Worm (Caenorhabditis elegans) whole organism, young adult: Measurements from ENCODE around the gene idi-1.

Experiments
- B0035.1 ChIP-seq: sonication (generic microtip); optimal IDR thresholded peaks from 2 replicates; lab custom pipeline; 2016; ENCODE audit warnings: missing genetic modification characterization, mild to moderate bottlenecking, missing compliant biosample characterization, missing genotype, missing genetic modification reagents
- B0261.1 ChIP-seq: sonication (generic microtip); optimal IDR thresholded peaks from 2 replicates; lab custom pipeline; 2016; ENCODE audit warnings: mild to moderate bottlenecking, missing genetic modification characterization, moderate library complexity, missing compliant biosample characterization
- B0336.3 ChIP-seq: fragments of 200-800 bp; sonication (Bioruptor generic); IDR thresholded peaks from 2 replicates; pipeline ENCODE4 v1.3.6; 2022; ENCODE audit warnings: missing genetic modification characterization, missing compliant biosample characterization
- C06A6.2 ChIP-seq: fragments of 200-800 bp; sonication (Bioruptor generic); conservative IDR thresholded peaks from 2 replicates; pipeline ENCODE4 v1.3.6; 2022; ENCODE audit warnings: missing genetic modification characterization, missing compliant biosample characterization
- D2030.7 ChIP-seq: fragments of 200-800 bp; sonication (Bioruptor generic); IDR thresholded peaks from 2 replicates; pipeline ENCODE4 v1.3.6; 2022; ENCODE audit warnings: missing genetic modification reagents, missing genetic modification characterization, missing compliant biosample characterization
- F23B12.7 ChIP-seq: sonication (generic microtip); optimal IDR thresholded peaks from 2 replicates; lab custom pipeline; 2017; ENCODE audit warnings: missing genetic modification characterization, mild to moderate bottlenecking, missing compliant biosample characterization, antibody characterized with exemption, moderate library complexity; ENCODE audit not compliant: insufficient read depth
- F33H1.4 ChIP-seq: fragments of 200-800 bp; sonication (Bioruptor generic); IDR thresholded peaks from 2 replicates; pipeline ENCODE4 v1.3.6; 2022; ENCODE audit warnings: missing genetic modification reagents, missing genetic modification characterization, missing compliant biosample characterization
- F49E8.2 ChIP-seq: sonication (generic microtip); optimal IDR thresholded peaks from 3 replicates; lab custom pipeline; 2017; ENCODE audit warnings: missing genetic modification characterization, mild to moderate bottlenecking, missing compliant biosample characterization, antibody characterized with exemption, moderate library complexity; ENCODE audit not compliant: insufficient read depth
- F55B11.4 ChIP-seq: sonication (generic microtip); optimal IDR thresholded peaks from 2 replicates; lab custom pipeline; 2016; ENCODE audit warnings: missing compliant biosample characterization, missing genetic modification characterization, borderline replicate concordance; ENCODE audit not compliant: insufficient read depth
- T26A5.8 ChIP-seq: sonication (generic microtip); optimal IDR thresholded peaks from 2 replicates; lab custom pipeline; 2016; ENCODE audit warnings: missing genetic modification characterization, missing compliant biosample characterization
- Y56A3A.18 ChIP-seq: fragments of 200-800 bp; sonication (Bioruptor generic); IDR thresholded peaks from 2 replicates; pipeline ENCODE4 v1.3.6; 2022; ENCODE audit warnings: missing genetic modification reagents, missing genetic modification characterization, missing compliant biosample characterization
- attf-6 ChIP-seq: fragments of 200-800 bp; sonication (Bioruptor generic); IDR thresholded peaks from 2 replicates; pipeline ENCODE4 v1.3.6; 2022; ENCODE audit warnings: missing genetic modification reagents, missing genetic modification characterization, missing compliant biosample characterization
- bed-2 ChIP-seq: fragments of 200-800 bp; sonication (Bioruptor generic); IDR thresholded peaks from 2 replicates; pipeline ENCODE4 v1.3.6; 2022; ENCODE audit warnings: missing genetic modification reagents, missing genetic modification characterization, missing compliant biosample characterization
- cebp-1 ChIP-seq, 2 experiments: fragments of 200-800 bp in 1 of 2; sonication (Bioruptor generic) in 1 of 2; sonication (generic microtip) in 1 of 2; IDR thresholded peaks in 1 of 2; optimal IDR thresholded peaks in 1 of 2; 2 replicates each; pipeline versions ENCODE4 v1.3.6 to Lab custom; 2017 to 2022; ENCODE audit warnings: missing compliant biosample characterization in 2 of 2, missing genetic modification characterization in 2 of 2, mild to moderate bottlenecking in 1 of 2, missing genetic modification reagents in 1 of 2, moderate library complexity in 1 of 2
- cebp-2 ChIP-seq: fragments of 200-800 bp; sonication (Bioruptor generic); IDR thresholded peaks from 2 replicates; pipeline ENCODE4 v1.3.6; 2022; ENCODE audit warnings: missing genetic modification characterization, missing compliant biosample characterization
- ceh-100 ChIP-seq: fragments of 200-800 bp; sonication (Bioruptor generic); IDR thresholded peaks from 2 replicates; pipeline ENCODE4 v1.3.6; 2022; ENCODE audit warnings: missing genetic modification reagents, missing genetic modification characterization, missing compliant biosample characterization
- ceh-40 ChIP-seq: fragments of 200-800 bp; sonication (Bioruptor generic); IDR thresholded peaks from 2 replicates; pipeline ENCODE4 v1.3.6; 2022; ENCODE audit warnings: missing genetic modification characterization, missing compliant biosample characterization
- ceh-58 ChIP-seq: fragments of 200-800 bp; sonication (Bioruptor generic); IDR thresholded peaks from 2 replicates; pipeline ENCODE4 v1.3.6; 2022; ENCODE audit warnings: missing genetic modification characterization, missing compliant biosample characterization
- dox-1 ChIP-seq: fragments of 200-800 bp; sonication (Bioruptor generic); IDR thresholded peaks from 2 replicates; pipeline ENCODE4 v1.3.6; 2022; ENCODE audit warnings: missing genetic modification reagents, missing genetic modification characterization, missing compliant biosample characterization
- ekl-4 ChIP-seq: fragments of 200-800 bp; sonication (Bioruptor generic); IDR thresholded peaks from 2 replicates; pipeline ENCODE4 v1.3.6; 2022; ENCODE audit warnings: missing genetic modification reagents, missing genetic modification characterization, missing compliant biosample characterization
- ets-4 ChIP-seq: fragments of 200-800 bp; sonication (Bioruptor generic); optimal IDR thresholded peaks from 2 replicates; lab custom pipeline; 2018; ENCODE audit warnings: mild to moderate bottlenecking, missing genetic modification characterization, missing compliant biosample characterization
- fkh-3 ChIP-seq: sonication (generic microtip); optimal IDR thresholded peaks from 2 replicates; lab custom pipeline; 2016; ENCODE audit warnings: mild to moderate bottlenecking, missing genetic modification characterization, missing compliant biosample characterization
- him-1 ChIP-seq: sonication (generic microtip); optimal IDR thresholded peaks from 2 replicates; lab custom pipeline; 2016; ENCODE audit warnings: missing genotype, missing genetic modification reagents, missing genetic modification characterization, missing compliant biosample characterization
- hlh-12 ChIP-seq: sonication (generic microtip); optimal IDR thresholded peaks from 2 replicates; lab custom pipeline; 2016; ENCODE audit warnings: missing genetic modification characterization, missing compliant biosample characterization
- hmg-1.2 ChIP-seq: fragments of 200-800 bp; sonication (Bioruptor generic); IDR thresholded peaks from 2 replicates; pipeline ENCODE4 v1.3.6; 2022; ENCODE audit warnings: missing genetic modification reagents, missing genetic modification characterization, missing compliant biosample characterization
- hsf-1 ChIP-seq: fragments of 200-800 bp; sonication (Bioruptor generic); IDR thresholded peaks from 2 replicates; pipeline ENCODE4 v1.3.6; 2022; ENCODE audit warnings: missing genetic modification reagents, missing genetic modification characterization, missing compliant biosample characterization
- let-607 ChIP-seq, 2 experiments: fragments of 200-800 bp in 1 of 2; sonication (Bioruptor generic) in 1 of 2; sonication (generic microtip) in 1 of 2; optimal IDR thresholded peaks; 2 replicates each; lab custom pipeline; 2016 to 2018; ENCODE audit warnings: mild to moderate bottlenecking in 2 of 2, missing compliant biosample characterization in 2 of 2, missing genetic modification characterization in 2 of 2, moderate library complexity in 2 of 2, missing genotype in 1 of 2
- lin-35 ChIP-seq, 3 experiments: fragments of 150-350 bp in 2 of 3; sonication (generic microtip) in 1 of 3; optimal IDR thresholded peaks; 2 replicates each; lab custom pipeline; 2014 to 2018; ENCODE audit warnings: missing biosample characterization in 3 of 3, missing genetic modification characterization in 3 of 3, missing genetic modification reagents in 3 of 3
- lin-54 ChIP-seq: fragments of 200-800 bp; sonication (Bioruptor generic); optimal IDR thresholded peaks from 2 replicates; lab custom pipeline; 2018; ENCODE audit warnings: mild to moderate bottlenecking, missing genetic modification characterization, missing compliant biosample characterization
- madf-10 ChIP-seq: sonication (generic microtip); optimal IDR thresholded peaks from 2 replicates; lab custom pipeline; 2016; ENCODE audit warnings: mild to moderate bottlenecking, missing genetic modification characterization, missing compliant biosample characterization
- madf-3 ChIP-seq: fragments of 200-800 bp; sonication (Bioruptor generic); IDR thresholded peaks from 2 replicates; pipeline ENCODE4 v1.3.6; 2022; ENCODE audit warnings: missing genetic modification reagents, missing genetic modification characterization, missing compliant biosample characterization
- madf-6 ChIP-seq: fragments of 200-800 bp; sonication (Bioruptor generic); IDR thresholded peaks from 2 replicates; pipeline ENCODE4 v1.3.6; 2022; ENCODE audit warnings: missing genetic modification reagents, missing genetic modification characterization, missing compliant biosample characterization
- mxl-1 ChIP-seq: sonication (generic microtip); optimal IDR thresholded peaks from 2 replicates; lab custom pipeline; 2016; ENCODE audit warnings: missing genetic modification characterization, missing compliant biosample characterization
- nfya-2 ChIP-seq: fragments of 200-800 bp; sonication (Bioruptor generic); IDR thresholded peaks from 2 replicates; pipeline ENCODE4 v1.3.6; 2022; ENCODE audit warnings: missing genetic modification reagents, missing genetic modification characterization, missing compliant biosample characterization
- nfyb-1 ChIP-seq: fragments of 200-800 bp; sonication (Bioruptor generic); IDR thresholded peaks from 2 replicates; pipeline ENCODE4 v1.3.6; 2022; ENCODE audit warnings: missing genetic modification reagents, missing genetic modification characterization, missing compliant biosample characterization
- nhr-120 ChIP-seq: fragments of 200-800 bp; sonication (Bioruptor generic); IDR thresholded peaks from 2 replicates; pipeline ENCODE4 v1.3.6; 2022; ENCODE audit warnings: missing genetic modification characterization, missing compliant biosample characterization
- nhr-80 ChIP-seq: sonication (generic microtip); optimal IDR thresholded peaks from 2 replicates; lab custom pipeline; 2016; ENCODE audit warnings: missing genetic modification characterization, missing compliant biosample characterization
- pha-4 ChIP-seq: fragments of 150-350 bp; sonication (generic microtip); optimal IDR thresholded peaks from 2 replicates; lab custom pipeline; 2014; ENCODE audit warnings: missing biosample characterization, missing genetic modification reagents, missing genetic modification characterization
- rcor-1 ChIP-seq: fragments of 200-800 bp; sonication (Bioruptor generic); IDR thresholded peaks from 2 replicates; pipeline ENCODE4 v1.3.6; 2022; ENCODE audit warnings: missing genetic modification reagents, missing genetic modification characterization, missing compliant biosample characterization
- rec-8 ChIP-seq, 2 experiments: sonication (generic microtip); optimal IDR thresholded peaks; 2 replicates each; lab custom pipeline; 2016; ENCODE audit warnings: mild to moderate bottlenecking in 2 of 2, missing genetic modification characterization in 2 of 2, missing genetic modification reagents in 2 of 2, missing genotype in 2 of 2, missing biosample characterization in 1 of 2, missing compliant biosample characterization in 1 of 2, moderate library complexity in 1 of 2
- rpc-1 ChIP-seq, 2 experiments: fragments of 150-350 bp in 1 of 2; sonication (generic microtip) in 1 of 2; optimal IDR thresholded peaks; 2 replicates each; lab custom pipeline; 2014 to 2018; ENCODE audit warnings: missing biosample characterization in 1 of 2, missing genetic modification characterization in 1 of 2, missing genetic modification reagents in 1 of 2, missing genotype in 1 of 2
- sea-2 ChIP-seq: fragments of 200-800 bp; sonication (Bioruptor generic); IDR thresholded peaks from 2 replicates; pipeline ENCODE4 v1.3.6; 2022; ENCODE audit warnings: missing genetic modification characterization, missing compliant biosample characterization
- snpc-1.3 ChIP-seq: sonication (generic microtip); optimal IDR thresholded peaks from 2 replicates; lab custom pipeline; 2017; ENCODE audit warnings: missing genetic modification characterization, mild to moderate bottlenecking, missing compliant biosample characterization, antibody characterized with exemption, moderate library complexity, missing genotype, missing genetic modification reagents; ENCODE audit not compliant: insufficient read depth
- snpc-3.4 ChIP-seq: sonication (generic microtip); optimal IDR thresholded peaks from 2 replicates; lab custom pipeline; 2017; ENCODE audit warnings: missing genetic modification characterization, mild to moderate bottlenecking, missing compliant biosample characterization, antibody characterized with exemption, moderate library complexity, missing genotype, missing genetic modification reagents
- somi-1 ChIP-seq: fragments of 200-800 bp; sonication (Bioruptor generic); optimal IDR thresholded peaks from 2 replicates; lab custom pipeline; 2018; ENCODE audit warnings: mild to moderate bottlenecking, missing genetic modification characterization, missing compliant biosample characterization
- xnd-1 ChIP-seq: sonication (generic microtip); optimal IDR thresholded peaks from 2 replicates; lab custom pipeline; 2016; ENCODE audit warnings: missing genotype, missing genetic modification reagents, missing genetic modification characterization, missing compliant biosample characterization
- zfh-2 ChIP-seq: fragments of 200-800 bp; sonication (Bioruptor generic); conservative IDR thresholded peaks from 2 replicates; pipeline ENCODE4 v1.3.6; 2022; ENCODE audit warnings: missing genetic modification reagents, missing genetic modification characterization, missing compliant biosample characterization

Gene idi-1

DNA sequence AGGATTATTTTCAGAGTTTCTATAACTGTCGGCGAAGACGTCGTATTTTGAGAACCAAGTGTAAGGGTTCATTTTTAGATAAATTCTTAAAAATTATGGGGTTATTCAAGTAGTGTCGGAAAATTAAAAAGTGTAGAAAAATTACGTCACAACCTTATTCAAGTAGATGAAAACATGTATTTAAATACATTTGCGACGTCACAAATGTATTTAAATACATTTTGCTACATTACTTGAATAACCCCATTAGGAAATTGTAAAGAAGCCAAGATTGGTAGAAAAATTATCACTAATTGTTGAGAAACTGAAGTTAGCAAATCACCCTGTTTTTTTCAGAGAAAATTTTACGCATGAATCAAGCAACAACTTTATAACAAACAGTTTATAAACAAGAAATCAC, 37.7 kb downstream of the idi-1 start:
- TF ChIP-seq bed-2 (GFP tag; lab: Robert Waterston, UW) (no peak), fkh-3 (tag; lab: Kevin White, UChicago) (no peak), ceh-40 (GFP tag; lab: Robert Waterston, UW) (no peak), mxl-1 (tag; lab: Kevin White, UChicago) (no peak), D2030.7 (GFP tag; lab: Robert Waterston, UW) (peak; percentile 34; the same call in 1 of the 2 replicates), somi-1 (GFP tag; lab: Kevin White, UChicago) (no peak), nfyb-1 (GFP tag; lab: Robert Waterston, UW) (peak; percentile 50; the same call in 1 of the 2 replicates), Y56A3A.18 (GFP tag; lab: Robert Waterston, UW) (0 out of 2 replicates have a peak, but pooled peaks have one; percentile 54), hsf-1 (GFP tag; lab: Robert Waterston, UW) (peak; percentile 74), dox-1 (no peak), F23B12.7 (tag; lab: Kevin White, UChicago) (no peak), madf-6 (GFP tag; lab: Robert Waterston, UW) (peak; percentile 73), him-1 (tag; lab: Kevin White, UChicago) (peak; percentile 67), zfh-2 (GFP tag; lab: Robert Waterston, UW) (no peak), ceh-100 (GFP tag; lab: Robert Waterston, UW) (peak; percentile 20; the same call in 1 of the 2 replicates), T26A5.8 (tag; lab: Kevin White, UChicago) (no peak), rpc-1 (optimal IDR thresholded peaks at IDR 0.05; lab: Kevin White, UChicago) (no peak), rpc-1 (tag; optimal IDR thresholded peaks at IDR 0.05; lab: Kevin White, UChicago) (no peak), lin-35 (GFP tag; optimal IDR thresholded peaks at IDR 0.05; lab: Kevin White, UChicago) (no peak), rec-8 (tag; optimal IDR thresholded peaks at IDR 0.05; lab: Kevin White, UChicago) (peak in 1 of 2 experiments; percentile 5), madf-3 (GFP tag; lab: Robert Waterston, UW) (peak; percentile 74; the same call in 1 of the 2 replicates), pha-4 (tag; lab: Kevin White, UChicago) (no peak), nfya-2 (GFP tag; lab: Robert Waterston, UW) (0 out of 2 replicates have a peak, but pooled peaks have one; percentile 12), sea-2 (no peak), B0261.1 (tag; lab: Kevin White, UChicago) (no peak), F33H1.4 (GFP tag; lab: Robert Waterston, UW) (peak; percentile 57), B0035.1 (no peak), C06A6.2 (GFP tag; lab: Robert Waterston, UW) (no peak), F49E8.2 (peak; percentile 67), snpc-3.4 (tag; lab: Kevin White, UChicago) (peak; percentile 4), B0336.3 (peak; percentile 64; the same call in 1 of the 2 replicates), attf-6 (peak; percentile 62; the same call in 1 of the 2 replicates), nhr-80 (tag; lab: Kevin White, UChicago) (no peak), let-607 (tag; optimal IDR thresholded peaks at IDR 0.05; lab: Kevin White, UChicago) (no peak), xnd-1 (tag; lab: Kevin White, UChicago) (no peak), rcor-1 (GFP tag; lab: Robert Waterston, UW) (peak; percentile 68; the same call in 1 of the 2 replicates), F55B11.4 (tag; lab: Kevin White, UChicago) (no peak), cebp-1 (GFP tag; IDR thresholded peaks at IDR 0.05; lab: Robert Waterston, UW) (no peak), cebp-1 (tag; optimal IDR thresholded peaks at IDR 0.05; lab: Kevin White, UChicago) (peak; percentile 6), hlh-12 (tag; lab: Kevin White, UChicago) (no peak), ceh-58 (GFP tag; lab: Robert Waterston, UW) (0 out of 2 replicates have a peak, but pooled peaks have one; percentile 67), ets-4 (no peak), cebp-2 (no peak), ekl-4 (peak; percentile 79), nhr-120 (GFP tag; lab: Robert Waterston, UW) (no peak), madf-10 (tag; lab: Kevin White, UChicago) (no peak), lin-54 (GFP tag; lab: Kevin White, UChicago) (peak; percentile 37), snpc-1.3 (tag; lab: Kevin White, UChicago) (no peak), hmg-1.2 (GFP tag; lab: Robert Waterston, UW) (no peak; the same call in 1 of the 2 replicates)
